Worm (Caenorhabditis elegans) whole organism, midembryonic: ENCODE measurements around the gene T20G5.12.
"Not testable (repeated sequence)": the region's sequence is repeated elsewhere in the genome, so short reads cannot be mapped to it uniquely, and the experiment has no call there.

ENCODE experiments used
- T22C8.4 ChIP-seq: fragments of 200-800 bp; sonication (Bioruptor generic); IDR thresholded peaks from 2 replicates; pipeline ENCODE4 v1.3.6; 2022; ENCODE audit warnings: missing genetic modification characterization, missing compliant biosample characterization
- cog-1 ChIP-seq: sonication (generic microtip); optimal IDR thresholded peaks from 2 replicates; lab custom pipeline; 2016; ENCODE audit warnings: missing genetic modification characterization, missing compliant biosample characterization
- flt-1 ChIP-seq: fragments of 200-800 bp; sonication (Bioruptor generic); IDR thresholded peaks from 2 replicates; pipeline ENCODE4 v1.3.6; 2022; ENCODE audit warnings: missing genetic modification characterization, missing compliant biosample characterization
- klf-2 ChIP-seq: fragments of 200-800 bp; sonication (Bioruptor generic); conservative IDR thresholded peaks from 2 replicates; pipeline ENCODE4 v1.3.6; 2022; ENCODE audit warnings: missing genetic modification reagents, missing genetic modification characterization, missing compliant biosample characterization
- med-1 ChIP-seq: sonication (generic microtip); optimal IDR thresholded peaks from 2 replicates; lab custom pipeline; 2017; ENCODE audit warnings: missing genetic modification characterization, mild to moderate bottlenecking, missing compliant biosample characterization, antibody characterized with exemption, missing genetic modification reagents; ENCODE audit not compliant: insufficient read depth
- ref-1 ChIP-seq: fragments of 200-800 bp; sonication (Bioruptor generic); conservative IDR thresholded peaks from 2 replicates; pipeline ENCODE4 v1.3.6; 2022; ENCODE audit warnings: missing genetic modification reagents, missing genetic modification characterization, missing compliant biosample characterization
- tab-1 ChIP-seq: fragments of 200-800 bp; sonication (Bioruptor generic); IDR thresholded peaks from 2 replicates; pipeline ENCODE4 v1.3.6; 2022; ENCODE audit warnings: missing genetic modification characterization, missing compliant biosample characterization
- ztf-23 ChIP-seq: fragments of 200-800 bp; sonication (Bioruptor generic); IDR thresholded peaks from 2 replicates; pipeline ENCODE4 v1.3.6; 2022; ENCODE audit warnings: missing genetic modification reagents, missing genetic modification characterization, missing compliant biosample characterization
- ztf-29 ChIP-seq: fragments of 200-800 bp; sonication (Bioruptor generic); IDR thresholded peaks from 2 replicates; pipeline ENCODE4 v1.3.6; 2022; ENCODE audit warnings: missing genetic modification reagents, missing genetic modification characterization, missing compliant biosample characterization

T20G5.12 gene

DNA sequence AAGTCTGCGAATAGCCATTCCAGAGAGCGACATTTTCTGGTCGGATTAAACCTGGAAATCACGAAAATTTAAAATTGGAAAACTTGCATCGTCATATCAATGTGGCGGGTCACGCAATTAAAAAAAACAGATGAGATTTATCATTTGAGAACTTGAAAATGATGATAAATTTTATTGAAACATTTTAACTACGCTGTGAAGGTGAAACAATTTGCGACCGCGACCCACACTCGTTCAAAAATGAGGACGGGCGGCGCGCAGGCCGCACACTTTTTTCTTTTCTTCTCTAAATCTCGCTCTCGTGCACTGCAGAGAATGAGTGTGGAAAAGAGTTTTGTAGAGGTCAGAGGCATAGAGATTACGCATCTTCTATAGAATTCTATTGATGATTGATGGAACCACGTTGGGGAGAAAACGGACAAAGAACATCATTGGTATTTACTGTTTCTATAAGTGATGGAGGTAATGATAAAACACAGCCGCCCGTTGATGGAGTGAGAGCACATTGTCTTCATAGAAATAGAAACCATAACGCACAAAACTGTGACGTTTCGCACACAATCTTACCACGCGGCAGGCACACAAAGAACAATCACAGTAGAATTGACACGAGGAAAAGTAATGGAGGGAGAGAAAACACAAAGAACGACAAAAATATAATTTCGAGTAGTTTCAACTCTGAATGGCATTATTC lies 15.3 kb downstream of the T20G5.12 start, which contains the start of gene cts-1:
Gene cts-1 (minus strand): TSS at position 51 of the 694 bp plus-strand sequence.
- TF ChIP-seq med-1 (GFP tag; lab: Kevin White, UChicago): no peak
- peak; percentile 19 for TF ChIP-seq cog-1 (tag; lab: Kevin White, UChicago)
- TF ChIP-seq ztf-29 (GFP tag; lab: Robert Waterston, UW): no peak

DNA sequence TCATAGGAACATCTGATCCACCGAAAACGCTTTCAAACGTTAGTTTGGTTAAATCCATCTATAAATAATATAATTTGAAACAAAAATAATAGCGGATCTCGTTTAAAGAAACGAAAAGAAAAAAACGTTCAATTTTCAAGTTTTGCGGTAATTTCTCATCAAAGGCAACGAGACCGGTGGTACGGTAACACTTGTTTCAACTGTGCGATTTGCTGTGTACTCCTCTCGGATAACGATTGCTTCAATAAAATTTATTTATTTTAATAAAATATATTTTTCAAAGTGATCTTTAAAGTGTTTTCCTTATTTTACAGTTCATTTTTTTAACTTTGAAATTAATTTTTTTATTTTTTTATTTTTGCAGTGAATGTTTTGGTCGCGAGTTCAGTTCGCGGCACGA lies 17.2 kb downstream of the T20G5.12 start, which contains the start of the genes rde-4 and cox-14:
Gene rde-4 (minus strand): TSS at position 60 of the 400 bp plus-strand sequence.
Gene cox-14 (plus strand): TSS at position 356 of the 400 bp plus-strand sequence.
- TF ChIP-seq med-1 (GFP tag; lab: Kevin White, UChicago): no peak

DNA sequence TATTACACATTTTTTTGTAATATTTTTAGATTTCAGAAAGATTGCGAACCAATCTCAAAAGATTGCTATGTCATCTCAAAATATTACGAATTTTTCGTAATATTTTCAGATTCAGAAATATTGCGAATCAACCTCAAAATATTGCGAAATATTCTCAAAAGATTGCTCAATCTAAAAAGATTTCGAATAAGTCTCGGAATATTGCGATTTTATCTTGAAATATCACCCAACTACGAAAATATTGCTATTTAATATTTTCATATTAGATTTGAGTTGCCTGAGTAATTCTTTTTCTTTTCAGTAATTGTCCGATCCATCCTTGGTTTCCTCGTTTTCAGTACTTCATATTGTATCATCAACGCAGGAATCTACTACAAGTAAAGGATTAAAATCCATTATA lies 20.5 kb downstream of the T20G5.12 start, which contains the start of gene Y70G10A.4:
Gene Y70G10A.4 (plus strand): TSS at position 301 of the 400 bp plus-strand sequence.
- TF ChIP-seq ztf-29, flt-1, T22C8.4 (GFP tag; lab: Robert Waterston, UW): not testable (repeated sequence)

DNA sequence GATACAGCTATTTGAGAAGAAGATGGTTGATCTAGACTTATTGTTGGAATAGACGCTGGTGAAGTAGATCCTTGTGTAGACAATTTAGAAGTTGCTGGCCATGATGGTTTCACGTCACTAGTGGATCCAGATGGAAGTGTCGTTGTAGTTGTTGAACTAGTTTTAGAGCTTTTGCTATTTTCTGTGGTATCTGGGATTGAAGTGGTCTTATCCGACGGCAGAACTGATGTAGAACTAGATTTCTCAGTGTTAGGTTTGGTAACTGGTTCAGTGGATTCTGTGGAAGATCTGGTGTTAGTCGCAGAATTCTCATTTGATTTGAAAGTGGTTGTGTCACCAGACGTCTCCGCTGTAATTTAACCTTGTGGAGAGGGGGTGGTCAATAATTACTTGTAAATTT lies 30.2 kb downstream of the T20G5.12 start:
- TF ChIP-seq tab-1 (GFP tag; lab: Robert Waterston, UW) (no peak), T22C8.4 (GFP tag; lab: Robert Waterston, UW) (no peak), ztf-29 (GFP tag; lab: Robert Waterston, UW) (no peak), cog-1 (tag; lab: Kevin White, UChicago) (no peak), med-1 (GFP tag; lab: Kevin White, UChicago) (no peak), ztf-23 (GFP tag; lab: Robert Waterston, UW) (no peak), klf-2 (GFP tag; lab: Robert Waterston, UW) (no peak), flt-1 (GFP tag; lab: Robert Waterston, UW) (no peak), ref-1 (GFP tag; lab: Robert Waterston, UW) (no peak)

DNA sequence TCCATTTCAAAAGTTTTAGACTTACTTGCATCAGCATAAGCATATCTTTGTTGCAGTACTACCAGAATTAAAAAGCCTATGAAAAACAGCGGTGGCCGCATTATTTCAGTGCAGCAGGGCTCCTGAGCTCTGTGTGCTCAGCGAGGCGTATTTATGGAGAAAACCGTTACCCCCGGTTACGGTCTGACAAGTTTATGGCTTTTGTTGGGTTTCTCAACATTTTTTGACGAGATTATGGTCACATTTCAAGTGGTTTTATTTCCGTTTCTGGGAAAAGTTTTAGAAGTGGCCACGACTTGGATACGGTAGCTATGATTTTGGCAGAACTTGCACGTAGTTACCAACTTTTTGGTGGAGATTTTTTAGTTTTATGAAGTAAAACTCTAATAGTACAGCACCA lies 32.6 kb downstream of the T20G5.12 start, which contains the start of gene paml-1:
Gene paml-1 (minus strand): TSS at position 101 of the 400 bp plus-strand sequence.
- TF ChIP-seq tab-1 (GFP tag; lab: Robert Waterston, UW) (no peak), med-1 (GFP tag; lab: Kevin White, UChicago) (no peak), cog-1 (tag; lab: Kevin White, UChicago) (no peak), ref-1 (GFP tag; lab: Robert Waterston, UW) (no peak), flt-1 (GFP tag; lab: Robert Waterston, UW) (no peak), T22C8.4 (GFP tag; lab: Robert Waterston, UW) (no peak), ztf-23 (GFP tag; lab: Robert Waterston, UW) (no peak)

DNA sequence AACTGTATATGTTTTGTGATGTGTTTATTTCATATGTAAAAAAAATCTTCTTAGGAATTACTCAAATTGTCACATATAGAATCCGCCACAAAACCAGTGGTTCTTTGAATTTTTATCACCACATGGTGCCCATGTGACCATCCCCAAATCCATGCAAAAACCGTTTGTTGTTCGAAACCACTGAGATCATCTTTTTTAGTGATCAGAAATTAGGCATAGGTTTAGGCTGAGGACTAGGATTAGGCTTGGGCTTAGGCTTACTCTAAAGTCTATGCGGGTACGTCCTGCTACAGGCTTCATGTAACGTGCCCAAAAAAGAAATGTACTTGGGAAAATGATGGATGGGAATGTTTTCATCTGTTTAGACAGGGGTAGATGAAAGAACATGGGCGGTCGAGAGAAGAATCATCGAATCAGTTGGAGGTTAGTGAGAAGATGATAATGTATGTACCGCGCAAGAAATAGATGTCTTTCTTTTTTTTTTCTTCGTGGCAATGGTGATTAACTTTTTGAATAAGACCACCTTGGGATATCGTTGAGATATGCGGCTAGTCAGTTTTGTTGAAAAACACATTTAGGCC lies 35.0 kb downstream of the T20G5.12 start:
- TF ChIP-seq ref-1 (GFP tag; lab: Robert Waterston, UW) (no peak), ztf-23 (GFP tag; lab: Robert Waterston, UW) (no peak), flt-1 (GFP tag; lab: Robert Waterston, UW) (no peak), tab-1 (GFP tag; lab: Robert Waterston, UW) (no peak), med-1 (GFP tag; lab: Kevin White, UChicago) (no peak), T22C8.4 (GFP tag; lab: Robert Waterston, UW) (no peak), cog-1 (tag; lab: Kevin White, UChicago) (no peak), klf-2 (GFP tag; lab: Robert Waterston, UW) (no peak), ztf-29 (GFP tag; lab: Robert Waterston, UW) (no peak)

DNA sequence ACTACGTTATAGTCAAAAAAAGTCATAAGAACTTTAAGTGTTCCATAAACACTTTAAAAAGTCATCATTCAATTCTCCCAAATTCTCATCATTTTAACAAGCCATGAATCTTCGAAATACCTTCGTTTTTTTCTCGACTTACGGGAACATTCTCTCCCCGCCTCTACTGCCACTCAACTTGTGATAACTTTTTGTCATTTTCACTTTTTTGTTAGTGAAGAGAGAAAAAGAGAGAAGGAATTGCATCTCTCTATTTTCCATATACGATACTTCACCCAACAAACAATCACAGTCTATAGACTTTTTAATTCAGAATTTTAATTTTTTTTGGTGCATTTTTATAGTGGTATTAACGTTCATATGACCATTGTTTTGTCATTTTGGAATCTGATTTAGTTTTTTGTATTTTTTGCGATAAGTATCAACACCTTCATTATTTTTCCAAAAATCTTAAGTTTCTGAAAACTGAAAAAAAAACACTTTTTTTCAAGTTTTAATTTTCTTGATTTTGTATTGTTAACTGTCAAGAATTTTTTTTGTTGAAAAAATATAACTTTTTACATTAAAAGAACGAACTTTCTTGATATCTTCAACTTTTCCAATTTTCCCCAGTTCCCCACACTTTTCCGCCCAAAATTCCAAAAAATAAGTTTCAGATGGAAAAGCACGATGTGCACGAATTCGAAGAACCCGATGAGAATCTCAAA lies 37.2 kb downstream of the T20G5.12 start, which contains the start of gene Y70G10A.3:
Gene Y70G10A.3 (plus strand): TSS at position 657 of the 707 bp plus-strand sequence.
- no peak for TF ChIP-seq tab-1 (GFP tag; lab: Robert Waterston, UW)
- no peak for TF ChIP-seq klf-2 (GFP tag; lab: Robert Waterston, UW)
- no peak for TF ChIP-seq cog-1 (tag; lab: Kevin White, UChicago)
- TF ChIP-seq ref-1 (GFP tag; lab: Robert Waterston, UW): no peak
- TF ChIP-seq T22C8.4 (GFP tag; lab: Robert Waterston, UW): no peak
- no peak for TF ChIP-seq ztf-29 (GFP tag; lab: Robert Waterston, UW)
- no peak for TF ChIP-seq ztf-23 (GFP tag; lab: Robert Waterston, UW)
- TF ChIP-seq flt-1 (GFP tag; lab: Robert Waterston, UW): no peak
- TF ChIP-seq med-1 (GFP tag; lab: Kevin White, UChicago): no peak

DNA sequence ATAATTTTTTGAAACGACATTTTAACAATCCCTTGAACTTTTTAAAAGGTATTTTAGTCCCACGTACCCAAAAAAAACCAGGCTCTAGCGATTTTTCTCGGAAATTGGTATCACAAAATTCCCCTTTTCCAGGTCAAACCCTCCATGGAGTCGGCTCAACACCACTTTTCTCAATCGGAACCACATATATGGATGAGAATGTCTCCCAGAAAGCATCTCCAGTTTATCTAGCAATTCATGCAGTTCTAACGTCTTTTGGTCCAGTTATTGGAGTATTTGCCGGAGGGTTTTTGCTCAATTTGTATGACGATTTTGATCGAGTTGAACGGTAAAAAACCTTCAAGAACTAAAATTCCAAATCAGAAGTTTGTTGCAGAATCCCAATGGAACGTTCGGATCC lies 38.7 kb downstream of the T20G5.12 start:
- TF ChIP-seq med-1 (GFP tag; lab: Kevin White, UChicago) (no peak), ref-1 (GFP tag; lab: Robert Waterston, UW) (no peak), ztf-29 (GFP tag; lab: Robert Waterston, UW) (no peak), cog-1 (tag; lab: Kevin White, UChicago) (no peak), T22C8.4 (GFP tag; lab: Robert Waterston, UW) (no peak), tab-1 (GFP tag; lab: Robert Waterston, UW) (no peak), klf-2 (GFP tag; lab: Robert Waterston, UW) (no peak), flt-1 (GFP tag; lab: Robert Waterston, UW) (no peak), ztf-23 (GFP tag; lab: Robert Waterston, UW) (no peak)
